Worm (Caenorhabditis elegans) whole organism, late embryonic: ENCODE results near the gene F21C10.13.

Source experiments
- C38D4.7 ChIP-seq: fragments of 200-800 bp; sonication (Bioruptor generic); optimal IDR thresholded peaks from 2 replicates; lab custom pipeline; 2018; ENCODE audit warnings: mild to moderate bottlenecking, missing genetic modification characterization, moderate library complexity, missing compliant biosample characterization
- K02D7.2 ChIP-seq: sonication (generic microtip); optimal IDR thresholded peaks from 2 replicates; lab custom pipeline; 2017; ENCODE audit warnings: mild to moderate bottlenecking, missing genetic modification characterization, missing compliant biosample characterization
- ahr-1 ChIP-seq: sonication (generic microtip); optimal IDR thresholded peaks from 2 replicates; lab custom pipeline; 2016; ENCODE audit warnings: missing genetic modification characterization, missing compliant biosample characterization
- ceh-14 ChIP-seq: sonication (generic microtip); optimal IDR thresholded peaks from 2 replicates; lab custom pipeline; 2016; ENCODE audit warnings: missing genotype, missing genetic modification characterization, missing compliant biosample characterization
- ceh-19 ChIP-seq: fragments of 200-800 bp; sonication (Bioruptor generic); optimal IDR thresholded peaks from 2 replicates; lab custom pipeline; 2018; ENCODE audit warnings: mild to moderate bottlenecking, missing genetic modification characterization, missing compliant biosample characterization
- ceh-2 ChIP-seq: sonication (generic microtip); optimal IDR thresholded peaks from 2 replicates; lab custom pipeline; 2016; ENCODE audit warnings: missing genotype, missing genetic modification characterization, missing compliant biosample characterization
- ceh-22 ChIP-seq: sonication (generic microtip); optimal IDR thresholded peaks from 2 replicates; lab custom pipeline; 2017; ENCODE audit warnings: missing biosample characterization, missing genetic modification characterization
- ceh-31 ChIP-seq: sonication (generic microtip); optimal IDR thresholded peaks from 2 replicates; lab custom pipeline; 2016; ENCODE audit warnings: missing genetic modification characterization, missing compliant biosample characterization
- ceh-45 ChIP-seq: fragments of 200-800 bp; sonication (Bioruptor generic); IDR thresholded peaks from 2 replicates; pipeline ENCODE4 v1.3.6; 2022; ENCODE audit warnings: missing genetic modification reagents, missing genetic modification characterization, missing compliant biosample characterization
- ceh-6 ChIP-seq: fragments of 200-800 bp; sonication (Bioruptor generic); optimal IDR thresholded peaks from 2 replicates; lab custom pipeline; 2018; ENCODE audit warnings: mild to moderate bottlenecking, missing genetic modification characterization, missing compliant biosample characterization
- che-1 ChIP-seq: sonication (generic microtip); optimal IDR thresholded peaks from 2 replicates; lab custom pipeline; 2016; ENCODE audit warnings: mild to moderate bottlenecking, missing genetic modification characterization, missing compliant biosample characterization
- dmd-4 ChIP-seq: sonication (generic microtip); optimal IDR thresholded peaks from 2 replicates; lab custom pipeline; 2016; ENCODE audit warnings: borderline replicate concordance, missing genetic modification characterization, missing compliant biosample characterization
- dve-1 ChIP-seq: sonication (generic microtip); optimal IDR thresholded peaks from 2 replicates; lab custom pipeline; 2017; ENCODE audit warnings: antibody characterized with exemption, mild to moderate bottlenecking, missing genetic modification characterization, missing compliant biosample characterization
- ets-4 ChIP-seq: sonication (generic microtip); optimal IDR thresholded peaks from 2 replicates; lab custom pipeline; 2016; ENCODE audit warnings: missing genetic modification characterization, missing compliant biosample characterization
- eyg-1 ChIP-seq: sonication (generic microtip); optimal IDR thresholded peaks from 2 replicates; lab custom pipeline; 2016; ENCODE audit warnings: missing genotype, missing genetic modification characterization, missing compliant biosample characterization
- fkh-10 ChIP-seq: fragments of 150-350 bp; optimal IDR thresholded peaks from 2 replicates; lab custom pipeline; 2014; ENCODE audit warnings: missing biosample characterization, missing genetic modification reagents, missing genetic modification characterization
- gmeb-2 ChIP-seq: sonication (generic microtip); optimal IDR thresholded peaks from 2 replicates; lab custom pipeline; 2016; ENCODE audit warnings: missing genetic modification characterization, inconsistent platforms, missing compliant biosample characterization
- hlh-15 ChIP-seq: sonication (generic microtip); optimal IDR thresholded peaks from 2 replicates; lab custom pipeline; 2016; ENCODE audit warnings: missing genetic modification characterization, missing compliant biosample characterization
- hlh-30 ChIP-seq: sonication (generic microtip); optimal IDR thresholded peaks from 2 replicates; lab custom pipeline; 2017; ENCODE audit warnings: antibody characterized with exemption, missing genetic modification characterization, missing compliant biosample characterization; ENCODE audit not compliant: insufficient read depth
- hlh-8 ChIP-seq: sonication (generic microtip); optimal IDR thresholded peaks from 2 replicates; lab custom pipeline; 2016; ENCODE audit warnings: missing genotype, missing genetic modification characterization, missing compliant biosample characterization
- lin-11 ChIP-seq: fragments of 200-800 bp; sonication (Bioruptor generic); optimal IDR thresholded peaks from 2 replicates; lab custom pipeline; 2018; ENCODE audit warnings: mild to moderate bottlenecking, missing genetic modification characterization, missing compliant biosample characterization
- mec-3 ChIP-seq: sonication (generic microtip); optimal IDR thresholded peaks from 2 replicates; lab custom pipeline; 2016; ENCODE audit warnings: borderline replicate concordance, missing genetic modification characterization, missing compliant biosample characterization
- odd-2 ChIP-seq: sonication (generic microtip); optimal IDR thresholded peaks from 2 replicates; lab custom pipeline; 2017; ENCODE audit warnings: antibody characterized with exemption, mild to moderate bottlenecking, missing genetic modification characterization, missing compliant biosample characterization
- pha-2 ChIP-seq: sonication (generic microtip); optimal IDR thresholded peaks from 2 replicates; lab custom pipeline; 2017; ENCODE audit warnings: mild to moderate bottlenecking, missing genetic modification characterization, missing compliant biosample characterization
- rnt-1 ChIP-seq: sonication (generic microtip); optimal IDR thresholded peaks from 2 replicates; lab custom pipeline; 2016; ENCODE audit warnings: missing genetic modification characterization, missing compliant biosample characterization
- sox-2 ChIP-seq: fragments of 200-800 bp; sonication (Bioruptor generic); IDR thresholded peaks from 2 replicates; pipeline ENCODE4 v1.3.6; 2022; ENCODE audit warnings: missing genetic modification reagents, missing genetic modification characterization, missing compliant biosample characterization
- syd-9 ChIP-seq: sonication (generic microtip); optimal IDR thresholded peaks from 2 replicates; lab custom pipeline; 2016; ENCODE audit warnings: mild to moderate bottlenecking, missing genetic modification characterization, moderate library complexity, missing compliant biosample characterization
- tbx-2 ChIP-seq: sonication (generic microtip); optimal IDR thresholded peaks from 2 replicates; lab custom pipeline; 2016; ENCODE audit warnings: missing genetic modification characterization, missing compliant biosample characterization
- tbx-7 ChIP-seq: sonication (generic microtip); optimal IDR thresholded peaks from 2 replicates; lab custom pipeline; 2016; ENCODE audit warnings: missing genotype, missing genetic modification characterization, missing compliant biosample characterization
- ttx-3 ChIP-seq: sonication (generic microtip); optimal IDR thresholded peaks from 2 replicates; lab custom pipeline; 2016; ENCODE audit warnings: missing genetic modification reagents, missing genetic modification characterization, missing compliant biosample characterization
- unc-86 ChIP-seq: sonication (generic microtip); optimal IDR thresholded peaks from 2 replicates; lab custom pipeline; 2016; ENCODE audit warnings: missing genetic modification characterization, missing compliant biosample characterization
- ztf-16 ChIP-seq: sonication (generic microtip); optimal IDR thresholded peaks from 2 replicates; lab custom pipeline; 2017; ENCODE audit warnings: missing genetic modification characterization, missing compliant biosample characterization

Gene F21C10.13

ce11 chrV:9130766-9131165 lies 8.7 kb downstream of the F21C10.13 start, which contains the start of gene F21C10.19:
TSS of gene F21C10.19 (plus strand) at chrV:9131066.
- TF ChIP-seq ceh-22 (tag; lab: Kevin White, UChicago) (no peak), pha-2 (tag; lab: Kevin White, UChicago) (no peak), syd-9 (tag; lab: Kevin White, UChicago) (no peak), ceh-31 (tag; lab: Kevin White, UChicago) (no peak), hlh-15 (tag; lab: Kevin White, UChicago) (no peak), hlh-30 (tag; lab: Kevin White, UChicago) (no peak), unc-86 (tag; lab: Kevin White, UChicago) (no peak), ceh-6 (GFP tag; lab: Kevin White, UChicago) (no peak)

DNA sequence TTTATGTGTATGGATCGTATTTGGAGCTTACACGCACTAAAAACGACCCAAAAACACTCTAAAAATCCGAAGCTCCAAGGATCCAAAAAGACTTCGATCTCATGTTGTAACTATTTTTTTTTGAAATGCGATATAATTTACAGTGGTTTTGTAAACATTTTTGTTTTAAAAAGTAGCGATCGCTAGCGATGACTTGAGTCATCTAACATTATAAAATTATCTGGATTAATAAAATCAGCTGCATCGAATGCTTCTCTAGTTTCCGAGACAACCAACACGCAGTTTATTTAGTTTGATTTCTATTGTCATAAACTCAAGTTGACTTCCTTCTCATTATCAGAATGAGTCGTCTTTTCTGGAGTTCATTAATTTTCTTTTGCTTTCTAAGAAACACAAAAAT lies 9.9 kb downstream of the F21C10.13 start, which contains the start of gene F21C10.1:
TSS of gene F21C10.1 (plus strand) at position 301 of the 400 bp plus-strand sequence.
- no peak for TF ChIP-seq lin-11 (tag; lab: Kevin White, UChicago)
- TF ChIP-seq dmd-4 (tag; lab: Kevin White, UChicago), result no peak
- TF ChIP-seq che-1, result no peak
- TF ChIP-seq odd-2 (tag; lab: Kevin White, UChicago), result no peak
- TF ChIP-seq ceh-2, result no peak
- no peak for TF ChIP-seq hlh-15 (tag; lab: Kevin White, UChicago)
- no peak for TF ChIP-seq K02D7.2 (tag; lab: Kevin White, UChicago)
- TF ChIP-seq gmeb-2 (tag; lab: Kevin White, UChicago), result no peak

ce11 chrV:9133950-9134349 lies 11.8 kb downstream of the F21C10.13 start, which contains the start of gene B0222.1:
TSS of gene B0222.1 (plus strand) at chrV:9134255.
- TF ChIP-seq hlh-8, result no peak
- TF ChIP-seq sox-2 (GFP tag; lab: Robert Waterston, UW), result no peak
- TF ChIP-seq ztf-16, result no peak
- no peak for TF ChIP-seq ceh-2
- TF ChIP-seq unc-86 (tag; lab: Kevin White, UChicago), result no peak
- TF ChIP-seq ttx-3 (tag; lab: Kevin White, UChicago), result no peak
- no peak for TF ChIP-seq hlh-30 (tag; lab: Kevin White, UChicago)
- no peak for TF ChIP-seq odd-2 (tag; lab: Kevin White, UChicago)
- no peak for TF ChIP-seq ceh-45 (GFP tag; lab: Robert Waterston, UW)
- no peak for TF ChIP-seq mec-3
- TF ChIP-seq, all 69 proteins: peak for 0

DNA sequence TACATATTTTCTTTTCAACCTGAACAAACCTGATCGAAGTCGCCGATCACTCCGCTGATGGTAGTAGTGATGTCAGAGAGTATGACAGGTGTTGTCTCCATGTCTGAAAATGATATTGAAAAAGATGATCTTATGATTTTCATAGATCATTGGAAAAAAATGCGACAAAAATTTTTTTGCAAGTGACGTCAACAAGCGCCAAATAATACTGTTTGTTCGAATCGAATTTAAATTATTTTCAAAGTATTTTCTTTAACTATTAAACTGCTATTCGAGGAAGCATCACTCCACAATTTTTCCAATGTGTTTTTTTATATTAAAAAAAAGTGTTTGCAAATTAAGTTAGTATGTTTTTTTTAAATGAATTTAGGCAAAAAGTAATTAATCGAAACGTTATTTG lies 15.5 kb downstream of the F21C10.13 start, which contains the start of gene pitr-2:
TSS of gene pitr-2 (minus strand) at position 101 of the 400 bp plus-strand sequence.
- TF ChIP-seq lin-11 (tag; lab: Kevin White, UChicago) (no peak), tbx-7 (tag; lab: Kevin White, UChicago) (no peak), ceh-14 (tag; lab: Kevin White, UChicago) (no peak), syd-9 (tag; lab: Kevin White, UChicago) (no peak), tbx-2 (tag; lab: Kevin White, UChicago) (no peak), K02D7.2 (tag; lab: Kevin White, UChicago) (no peak), fkh-10 (GFP tag; lab: Kevin White, UChicago) (no peak), ahr-1 (tag; lab: Kevin White, UChicago) (no peak), C38D4.7 (GFP tag; lab: Kevin White, UChicago) (no peak), dve-1 (tag; lab: Kevin White, UChicago) (no peak), pha-2 (tag; lab: Kevin White, UChicago) (no peak)
- TF ChIP-seq, all 69 proteins: peak for 0

ce11 chrV:9141297-9141696 lies 19.2 kb downstream of the F21C10.13 start, which contains the start of gene pitr-3:
TSS of gene pitr-3 (minus strand) at chrV:9141397.
- TF ChIP-seq rnt-1 (tag; lab: Kevin White, UChicago) (no peak), ets-4 (tag; lab: Kevin White, UChicago) (no peak), pha-2 (tag; lab: Kevin White, UChicago) (no peak), ceh-14 (tag; lab: Kevin White, UChicago) (no peak), ceh-19 (GFP tag; lab: Kevin White, UChicago) (no peak), eyg-1 (tag; lab: Kevin White, UChicago) (no peak)
